Worm (Caenorhabditis elegans): ENCODE measurements around the gene F25B3.4.

DNA sequence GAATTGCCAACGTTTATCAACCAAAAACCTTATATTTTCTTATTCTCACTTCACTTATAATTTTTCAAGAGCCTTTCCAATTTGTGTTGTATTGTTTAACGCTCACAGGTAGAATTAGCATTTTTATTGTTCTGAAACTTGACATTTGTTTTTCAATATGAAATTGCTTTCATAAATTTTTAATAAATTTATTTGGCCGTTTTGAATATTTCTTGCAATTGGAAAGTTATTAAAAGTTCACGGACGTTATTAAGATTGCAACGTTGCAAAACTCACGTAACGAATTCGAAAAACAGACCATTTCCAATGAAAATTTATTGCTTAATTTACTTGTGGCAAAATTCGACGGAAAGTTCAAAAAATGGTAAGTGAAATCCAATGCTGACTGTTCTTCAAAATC, 21.7 kb upstream of the F25B3.4 start, which contains the start of gene K09G1.2:
- TF ChIP-seq ama-1 (optimal IDR thresholded peaks at IDR 0.05), result no peak
- no peak for TF ChIP-seq hmbx-1 (tag; optimal IDR thresholded peaks at IDR 0.05)
- TF ChIP-seq aly-1 (tag; optimal IDR thresholded peaks at IDR 0.05), result no peak
- no peak for TF ChIP-seq ets-7 (tag; optimal IDR thresholded peaks at IDR 0.05)
- no peak for TF ChIP-seq tbx-11 (GFP tag; IDR thresholded peaks at IDR 0.05)
- TF ChIP-seq pes-1 (GFP tag; IDR thresholded peaks at IDR 0.05), result no peak
- no peak for TF ChIP-seq sea-1 (GFP tag; conservative IDR thresholded peaks at IDR 0.05)
- TF ChIP-seq scrt-1 (GFP tag; IDR thresholded peaks at IDR 0.05), result no peak
- no peak for TF ChIP-seq flt-1 (GFP tag; IDR thresholded peaks at IDR 0.05)
- TF ChIP-seq hnd-1 (tag; optimal IDR thresholded peaks at IDR 0.05), result no peak
- no peak for TF ChIP-seq tra-4 (tag; optimal IDR thresholded peaks at IDR 0.05)
- TF ChIP-seq B0310.2 (tag; optimal IDR thresholded peaks at IDR 0.05), result no peak
- no peak for TF ChIP-seq hmg-4 (GFP tag; optimal IDR thresholded peaks at IDR 0.05)
- TF ChIP-seq ceh-13 (GFP tag; optimal IDR thresholded peaks at IDR 0.05), result no peak

Measured in whole organism, early embryonic.